Fruit fly (Drosophila melanogaster): ENCODE measurements around the gene Bgb.

Bgb gene

DNA sequence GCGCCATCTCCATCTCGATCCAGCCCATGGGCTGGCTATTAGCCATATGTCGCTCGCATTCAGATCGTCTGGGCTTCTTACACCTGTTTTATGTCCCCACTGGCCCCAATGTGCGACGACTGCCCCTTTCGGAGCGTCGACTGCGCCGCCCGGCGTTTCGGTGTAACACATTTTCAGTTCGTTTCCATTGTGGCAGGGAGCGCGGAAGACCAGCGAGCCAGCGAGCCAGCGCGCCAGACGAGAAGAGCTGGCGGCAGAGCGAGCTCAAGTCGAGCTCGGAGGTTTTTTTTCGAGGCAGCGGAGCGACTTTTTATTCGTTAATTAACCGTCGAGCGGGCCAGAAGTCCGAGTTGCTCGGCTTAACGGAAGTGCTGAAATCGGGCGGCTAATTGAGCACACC, 34.9 kb downstream of the Bgb start, which contains the start of gene CG7991:
CG7991 (plus strand) TSS at position 329 of the 400 bp plus-strand sequence.
- TF ChIP-seq CG6163 (GFP tag; IDR thresholded peaks at IDR 0.05) (peak; percentile 38; the same call in 1 of the 3 replicates), CG7368 (GFP tag; optimal IDR thresholded peaks at IDR 0.05) (no peak), Eip78C (GFP tag) (peak; percentile 14), Gug (GFP tag; IDR thresholded peaks at IDR 0.05) (no peak), Hr38 (GFP tag; optimal IDR thresholded peaks at IDR 0.05) (no peak), CG10669 (GFP tag; optimal IDR thresholded peaks at IDR 0.05) (no peak), fd59A (GFP tag; optimal IDR thresholded peaks at IDR 0.05) (no peak)

dm6 chr3L:1675242-1675641, 35.7 kb downstream of the Bgb start:
- no peak for TF ChIP-seq CG6792 (GFP tag; optimal IDR thresholded peaks at IDR 0.05)
- no peak for TF ChIP-seq ss (GFP tag; optimal IDR thresholded peaks at IDR 0.05)
- no peak for TF ChIP-seq Hr38 (GFP tag; optimal IDR thresholded peaks at IDR 0.05)
- no peak for TF ChIP-seq fkh (GFP tag; optimal IDR thresholded peaks at IDR 0.05)
- TF ChIP-seq CG31627 (GFP tag; optimal IDR thresholded peaks at IDR 0.05): no peak
- no peak for TF ChIP-seq CG4318 (GFP tag; optimal IDR thresholded peaks at IDR 0.05)
- no peak for TF ChIP-seq CG11294 (GFP tag; IDR thresholded peaks at IDR 0.05)
- TF ChIP-seq Ets96B (tag; optimal IDR thresholded peaks at IDR 0.05): no peak
- no peak for TF ChIP-seq eg (GFP tag; IDR thresholded peaks at IDR 0.05)
- TF ChIP-seq dac (GFP tag; optimal IDR thresholded peaks at IDR 0.05): no peak
- TF ChIP-seq CG3919 (GFP tag; optimal IDR thresholded peaks at IDR 0.05): no peak
- no peak for TF ChIP-seq CG7368 (GFP tag; optimal IDR thresholded peaks at IDR 0.05)
- no peak for TF ChIP-seq topi (GFP tag; optimal IDR thresholded peaks at IDR 0.05)
- no peak for TF ChIP-seq CG6163 (GFP tag; IDR thresholded peaks at IDR 0.05)
- no peak for TF ChIP-seq CG11902 (GFP tag; optimal IDR thresholded peaks at IDR 0.05)

- TF ChIP-seq CG7368 (GFP tag; optimal IDR thresholded peaks at IDR 0.05) (no peak), CG8119 (GFP tag; IDR thresholded peaks at IDR 0.05) (no peak), CG32006 (GFP tag; optimal IDR thresholded peaks at IDR 0.05) (no peak), Eip78C (GFP tag) (no peak), topi (GFP tag; optimal IDR thresholded peaks at IDR 0.05) (no peak), CG6808 (GFP tag; optimal IDR thresholded peaks at IDR 0.05) (no peak), CG6163 (GFP tag; IDR thresholded peaks at IDR 0.05) (no peak), CG10631 (GFP tag; optimal IDR thresholded peaks at IDR 0.05) (no peak), CG3032 (tag; optimal IDR thresholded peaks at IDR 0.05) (no peak), Gug (GFP tag; IDR thresholded peaks at IDR 0.05) (no peak)
Measured at dm6 chr3L:1676222-1676621, 36.7 kb downstream of the Bgb start.

- TF ChIP-seq Eip93F (GFP tag; optimal IDR thresholded peaks at IDR 0.05) (no peak), CG15336 (GFP tag; IDR thresholded peaks at IDR 0.05) (no peak), CG6163 (GFP tag; IDR thresholded peaks at IDR 0.05) (0 out of 3 replicates have a peak, but pooled peaks have one; percentile 43), CG16779 (tag; optimal IDR thresholded peaks at IDR 0.05) (no peak), CG11762 (GFP tag; optimal IDR thresholded peaks at IDR 0.05; ENCODE audit: insufficient read depth) (no peak), fd59A (GFP tag; optimal IDR thresholded peaks at IDR 0.05) (no peak), OdsH (GFP tag; optimal IDR thresholded peaks at IDR 0.05) (no peak), CG9139 (GFP tag; optimal IDR thresholded peaks at IDR 0.05) (no peak), pdm3 (GFP tag; optimal IDR thresholded peaks at IDR 0.05) (peak; percentile 24), CG11294 (GFP tag; IDR thresholded peaks at IDR 0.05) (no peak), CG6792 (GFP tag; optimal IDR thresholded peaks at IDR 0.05) (no peak), CG4318 (GFP tag; optimal IDR thresholded peaks at IDR 0.05) (no peak), net (GFP tag; optimal IDR thresholded peaks at IDR 0.05) (no peak), CG7368 (GFP tag; optimal IDR thresholded peaks at IDR 0.05) (no peak), Eip75B (GFP tag; optimal IDR thresholded peaks at IDR 0.05) (no peak), CG6854 (GFP tag; optimal IDR thresholded peaks at IDR 0.05) (no peak), CG32006 (GFP tag; optimal IDR thresholded peaks at IDR 0.05) (no peak), CG6808 (GFP tag; optimal IDR thresholded peaks at IDR 0.05) (peak; percentile 57), dsx (GFP tag; optimal IDR thresholded peaks at IDR 0.05; ENCODE audit: poor library complexity, severe bottlenecking) (peak; percentile 44), CG8632 (GFP tag; optimal IDR thresholded peaks at IDR 0.05) (no peak), CG8319 (GFP tag; optimal IDR thresholded peaks at IDR 0.05) (no peak), Ets96B (tag; optimal IDR thresholded peaks at IDR 0.05) (peak; percentile 47), CG8119 (GFP tag; IDR thresholded peaks at IDR 0.05) (0 out of 3 replicates have a peak, but pooled peaks have one; percentile 21), CG11902 (GFP tag; optimal IDR thresholded peaks at IDR 0.05) (peak; percentile 2), Sox14 (GFP tag; optimal IDR thresholded peaks at IDR 0.05) (peak; percentile 8), topi (GFP tag; optimal IDR thresholded peaks at IDR 0.05) (no peak), cyc (GFP tag; optimal IDR thresholded peaks at IDR 0.05) (no peak), salr (GFP tag; optimal IDR thresholded peaks at IDR 0.05) (no peak), Sox102F (GFP tag; optimal IDR thresholded peaks at IDR 0.05) (no peak), CG3032 (tag; optimal IDR thresholded peaks at IDR 0.05) (peak; percentile 38), Blimp-1 (GFP tag; optimal IDR thresholded peaks at IDR 0.05) (no peak), acj6 (GFP tag; optimal IDR thresholded peaks at IDR 0.05) (peak; percentile 3), Eip78C (GFP tag) (peak; percentile 78), fkh (GFP tag; optimal IDR thresholded peaks at IDR 0.05) (no peak)
Measured at dm6 chr3L:1679394-1679793, 39.9 kb downstream of the Bgb start.

All from whole organism, prepupa.